Worm (Caenorhabditis elegans) whole organism, L2 larva: ENCODE data around the gene twk-21.

Experiments
- lin-39 ChIP-seq: fragments of 150-350 bp; optimal IDR thresholded peaks from 2 replicates; lab custom pipeline; 2014; ENCODE audit warnings: missing biosample characterization, missing genetic modification reagents, missing genetic modification characterization
- nhr-12 ChIP-seq: fragments of 150-350 bp; optimal IDR thresholded peaks from 2 replicates; lab custom pipeline; 2014; ENCODE audit warnings: missing biosample characterization, missing genetic modification characterization
- nhr-77 ChIP-seq: fragments of 150-350 bp; optimal IDR thresholded peaks from 2 replicates; lab custom pipeline; 2014; ENCODE audit warnings: missing biosample characterization, missing genetic modification characterization
- ztf-11 ChIP-seq: sonication (generic microtip); optimal IDR thresholded peaks from 2 replicates; lab custom pipeline; 2017; ENCODE audit warnings: missing biosample characterization, missing genetic modification characterization

DNA sequence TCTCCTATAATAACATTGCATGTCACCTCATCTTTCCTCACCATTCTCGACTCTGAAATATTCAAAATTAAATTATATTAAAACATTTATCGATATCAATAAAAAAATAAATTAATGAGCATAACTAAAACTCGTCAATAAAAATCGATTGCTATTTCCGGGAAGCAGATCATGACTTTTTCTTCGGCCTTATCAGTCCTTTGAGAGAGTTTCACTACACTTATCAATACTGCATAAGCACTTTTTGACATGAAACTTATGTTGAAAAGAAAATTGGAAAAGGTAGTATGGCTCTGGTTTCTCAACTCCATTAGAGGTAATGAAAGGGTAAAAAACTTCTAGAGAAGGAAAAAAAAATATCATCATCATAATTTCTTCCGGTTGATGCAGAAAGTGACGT, 39.6 kb upstream of the twk-21 start:
- TF ChIP-seq lin-39 (tag; lab: Kevin White, UChicago): no peak
- no peak for TF ChIP-seq ztf-11 (tag; lab: Kevin White, UChicago)
- TF ChIP-seq nhr-77 (tag; lab: Kevin White, UChicago): no peak
- no peak for TF ChIP-seq nhr-12 (tag; lab: Kevin White, UChicago)
